Worm (Caenorhabditis elegans): ENCODE data around the gene lgc-9.

ce11 chrIV:3399015-3399722, 16.3 kb upstream of the lgc-9 start, which contains the start of the genes dyf-3 and pdhb-1:
- TF ChIP-seq unc-130 (GFP tag; optimal IDR thresholded peaks at IDR 0.05), result no peak
- no peak for TF ChIP-seq Y56A3A.18 (GFP tag; IDR thresholded peaks at IDR 0.05)
- no peak for TF ChIP-seq F52B5.7 (tag; optimal IDR thresholded peaks at IDR 0.05)
- TF ChIP-seq let-607 (tag; optimal IDR thresholded peaks at IDR 0.05), result no peak
- TF ChIP-seq rpc-1 (optimal IDR thresholded peaks at IDR 0.05), result no peak
- no peak for TF ChIP-seq rpc-1 (tag; optimal IDR thresholded peaks at IDR 0.05)
- TF ChIP-seq ets-4 (GFP tag; optimal IDR thresholded peaks at IDR 0.05), result no peak
- no peak for TF ChIP-seq atf-7 (tag; optimal IDR thresholded peaks at IDR 0.05)

All from whole organism, young adult.